Worm (Caenorhabditis elegans) whole organism, late embryonic: Measurements from ENCODE around the gene endu-2.

Source experiments
- ama-1 ChIP-seq: fragments of 150-350 bp; optimal IDR thresholded peaks from 2 replicates; lab custom pipeline; 2014
- nhr-11 ChIP-seq: fragments of 150-350 bp; optimal IDR thresholded peaks from 2 replicates; lab custom pipeline; 2014; ENCODE audit warnings: missing biosample characterization, missing genetic modification characterization
- pag-3 ChIP-seq: sonication (generic microtip); optimal IDR thresholded peaks from 2 replicates; lab custom pipeline; 2016; ENCODE audit warnings: missing compliant biosample characterization, missing genetic modification characterization, borderline replicate concordance
- pha-4 ChIP-seq: fragments of 150-350 bp; optimal IDR thresholded peaks from 2 replicates; lab custom pipeline; 2018; ENCODE audit warnings: missing biosample characterization, missing genetic modification reagents, missing genetic modification characterization

DNA sequence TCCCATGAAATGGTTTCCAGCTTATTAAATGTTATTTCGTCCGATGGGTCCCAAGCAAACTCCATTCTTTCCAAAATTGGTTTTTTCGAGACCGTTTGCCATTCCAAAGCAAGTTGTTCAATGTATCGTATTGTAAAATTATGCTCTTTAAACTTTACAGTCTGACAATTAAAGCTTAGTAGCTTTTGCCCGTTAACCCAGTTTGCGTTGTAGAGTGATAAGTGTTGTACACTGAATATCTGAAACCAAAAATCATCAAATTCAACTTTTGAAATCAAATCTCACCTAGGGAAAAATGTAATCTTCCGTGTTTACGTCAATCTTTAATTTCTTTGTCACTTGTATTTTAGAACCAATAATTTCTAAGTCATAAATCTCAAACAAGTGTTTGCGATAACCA is 55.2 kb downstream of the endu-2 start:
- TF ChIP-seq nhr-11 (tag; lab: Kevin White, UChicago) (no peak), pha-4 (tag; lab: Kevin White, UChicago) (no peak), pag-3 (tag; lab: Kevin White, UChicago) (no peak), ama-1 (lab: Kevin White, UChicago) (no peak)
